Worm (Caenorhabditis elegans) whole organism, late embryonic: ENCODE data around the gene F40G9.9.

ENCODE experiments used
- C08G9.2 ChIP-seq: sonication (generic microtip); optimal IDR thresholded peaks from 2 replicates; lab custom pipeline; 2016; ENCODE audit warnings: mild to moderate bottlenecking, missing genetic modification characterization, moderate library complexity, missing compliant biosample characterization
- K09A11.1 ChIP-seq: sonication (generic microtip); optimal IDR thresholded peaks from 2 replicates; lab custom pipeline; 2017; ENCODE audit warnings: antibody characterized with exemption, mild to moderate bottlenecking, missing genetic modification characterization, missing compliant biosample characterization; ENCODE audit not compliant: insufficient read depth
- T23F11.4 ChIP-seq: fragments of 200-800 bp; sonication (Bioruptor generic); optimal IDR thresholded peaks from 2 replicates; lab custom pipeline; 2018; ENCODE audit warnings: mild to moderate bottlenecking, missing genetic modification characterization, missing compliant biosample characterization
- ceh-22 ChIP-seq: sonication (generic microtip); optimal IDR thresholded peaks from 2 replicates; lab custom pipeline; 2017; ENCODE audit warnings: missing biosample characterization, missing genetic modification characterization
- ceh-31 ChIP-seq: sonication (generic microtip); optimal IDR thresholded peaks from 2 replicates; lab custom pipeline; 2016; ENCODE audit warnings: missing genetic modification characterization, missing compliant biosample characterization
- ceh-34 ChIP-seq: sonication (generic microtip); optimal IDR thresholded peaks from 2 replicates; lab custom pipeline; 2016; ENCODE audit warnings: mild to moderate bottlenecking, missing genetic modification characterization, missing compliant biosample characterization
- ceh-45 ChIP-seq: fragments of 200-800 bp; sonication (Bioruptor generic); IDR thresholded peaks from 2 replicates; pipeline ENCODE4 v1.3.6; 2022; ENCODE audit warnings: missing genetic modification reagents, missing genetic modification characterization, missing compliant biosample characterization
- ceh-48 ChIP-seq: sonication (generic microtip); optimal IDR thresholded peaks from 2 replicates; lab custom pipeline; 2016; ENCODE audit warnings: missing genetic modification characterization, inconsistent platforms, missing compliant biosample characterization
- ceh-6 ChIP-seq: fragments of 200-800 bp; sonication (Bioruptor generic); optimal IDR thresholded peaks from 2 replicates; lab custom pipeline; 2018; ENCODE audit warnings: mild to moderate bottlenecking, missing genetic modification characterization, missing compliant biosample characterization
- che-1 ChIP-seq: sonication (generic microtip); optimal IDR thresholded peaks from 2 replicates; lab custom pipeline; 2016; ENCODE audit warnings: mild to moderate bottlenecking, missing genetic modification characterization, missing compliant biosample characterization
- dve-1 ChIP-seq: sonication (generic microtip); optimal IDR thresholded peaks from 2 replicates; lab custom pipeline; 2017; ENCODE audit warnings: antibody characterized with exemption, mild to moderate bottlenecking, missing genetic modification characterization, missing compliant biosample characterization
- elt-2 ChIP-seq: sonication (generic microtip); optimal IDR thresholded peaks from 2 replicates; lab custom pipeline; 2016; ENCODE audit warnings: missing genetic modification reagents, missing genetic modification characterization, missing compliant biosample characterization
- fax-1 ChIP-seq: sonication (generic microtip); optimal IDR thresholded peaks from 2 replicates; lab custom pipeline; 2016; ENCODE audit warnings: missing genotype, missing genetic modification characterization, missing compliant biosample characterization
- fkh-6 ChIP-seq: sonication (generic microtip); optimal IDR thresholded peaks from 2 replicates; lab custom pipeline; 2016; ENCODE audit warnings: missing genetic modification characterization, missing compliant biosample characterization
- gmeb-2 ChIP-seq: sonication (generic microtip); optimal IDR thresholded peaks from 2 replicates; lab custom pipeline; 2016; ENCODE audit warnings: missing genetic modification characterization, inconsistent platforms, missing compliant biosample characterization
- hlh-15 ChIP-seq: sonication (generic microtip); optimal IDR thresholded peaks from 2 replicates; lab custom pipeline; 2016; ENCODE audit warnings: missing genetic modification characterization, missing compliant biosample characterization
- hlh-30 ChIP-seq: sonication (generic microtip); optimal IDR thresholded peaks from 2 replicates; lab custom pipeline; 2017; ENCODE audit warnings: antibody characterized with exemption, missing genetic modification characterization, missing compliant biosample characterization; ENCODE audit not compliant: insufficient read depth
- hlh-8 ChIP-seq: sonication (generic microtip); optimal IDR thresholded peaks from 2 replicates; lab custom pipeline; 2016; ENCODE audit warnings: missing genotype, missing genetic modification characterization, missing compliant biosample characterization
- lim-6 ChIP-seq: sonication (generic microtip); optimal IDR thresholded peaks from 2 replicates; lab custom pipeline; 2016; ENCODE audit warnings: missing genetic modification characterization, missing compliant biosample characterization
- nfya-1 ChIP-seq: sonication (generic microtip); optimal IDR thresholded peaks from 2 replicates; lab custom pipeline; 2017; ENCODE audit warnings: missing genetic modification characterization, mild to moderate bottlenecking, missing compliant biosample characterization, antibody characterized with exemption, moderate library complexity
- nhr-232 ChIP-seq: sonication (generic microtip); optimal IDR thresholded peaks from 2 replicates; lab custom pipeline; 2016; ENCODE audit warnings: missing genetic modification characterization, missing compliant biosample characterization
- odd-2 ChIP-seq: sonication (generic microtip); optimal IDR thresholded peaks from 2 replicates; lab custom pipeline; 2017; ENCODE audit warnings: antibody characterized with exemption, mild to moderate bottlenecking, missing genetic modification characterization, missing compliant biosample characterization
- pag-3 ChIP-seq: sonication (generic microtip); optimal IDR thresholded peaks from 2 replicates; lab custom pipeline; 2016; ENCODE audit warnings: missing compliant biosample characterization, missing genetic modification characterization, borderline replicate concordance
- pat-9 ChIP-seq: fragments of 200-800 bp; sonication (Bioruptor generic); optimal IDR thresholded peaks from 2 replicates; lab custom pipeline; 2018; ENCODE audit warnings: mild to moderate bottlenecking, missing genetic modification characterization, moderate library complexity, missing compliant biosample characterization
- pax-1 ChIP-seq: fragments of 150-350 bp; optimal IDR thresholded peaks from 2 replicates; lab custom pipeline; 2014; ENCODE audit warnings: missing biosample characterization, missing genetic modification characterization
- pha-2 ChIP-seq: sonication (generic microtip); optimal IDR thresholded peaks from 2 replicates; lab custom pipeline; 2017; ENCODE audit warnings: mild to moderate bottlenecking, missing genetic modification characterization, missing compliant biosample characterization
- pqm-1 ChIP-seq: sonication (generic microtip); optimal IDR thresholded peaks from 2 replicates; lab custom pipeline; 2016; ENCODE audit warnings: missing genetic modification characterization, missing compliant biosample characterization
- pros-1 ChIP-seq: fragments of 150-350 bp; optimal IDR thresholded peaks from 2 replicates; lab custom pipeline; 2014; ENCODE audit warnings: missing biosample characterization, missing genetic modification reagents, missing genetic modification characterization
- rnt-1 ChIP-seq: sonication (generic microtip); optimal IDR thresholded peaks from 2 replicates; lab custom pipeline; 2016; ENCODE audit warnings: missing genetic modification characterization, missing compliant biosample characterization
- sdc-2 ChIP-seq: sonication (generic microtip); optimal IDR thresholded peaks from 2 replicates; lab custom pipeline; 2016; ENCODE audit warnings: missing genotype, missing genetic modification characterization, missing compliant biosample characterization
- sox-2 ChIP-seq: fragments of 200-800 bp; sonication (Bioruptor generic); IDR thresholded peaks from 2 replicates; pipeline ENCODE4 v1.3.6; 2022; ENCODE audit warnings: missing genetic modification reagents, missing genetic modification characterization, missing compliant biosample characterization
- sox-4 ChIP-seq: sonication (generic microtip); optimal IDR thresholded peaks from 2 replicates; lab custom pipeline; 2017; ENCODE audit warnings: mild to moderate bottlenecking, missing genetic modification characterization, inconsistent platforms, missing compliant biosample characterization
- syd-9 ChIP-seq: sonication (generic microtip); optimal IDR thresholded peaks from 2 replicates; lab custom pipeline; 2016; ENCODE audit warnings: mild to moderate bottlenecking, missing genetic modification characterization, moderate library complexity, missing compliant biosample characterization
- tbx-2 ChIP-seq: sonication (generic microtip); optimal IDR thresholded peaks from 2 replicates; lab custom pipeline; 2016; ENCODE audit warnings: missing genetic modification characterization, missing compliant biosample characterization
- tbx-7 ChIP-seq: sonication (generic microtip); optimal IDR thresholded peaks from 2 replicates; lab custom pipeline; 2016; ENCODE audit warnings: missing genotype, missing genetic modification characterization, missing compliant biosample characterization
- ttx-3 ChIP-seq: sonication (generic microtip); optimal IDR thresholded peaks from 2 replicates; lab custom pipeline; 2016; ENCODE audit warnings: missing genetic modification reagents, missing genetic modification characterization, missing compliant biosample characterization
- unc-3 ChIP-seq, 2 experiments: fragments of 200-800 bp in 1 of 2; sonication (Bioruptor generic) in 1 of 2; sonication (generic microtip) in 1 of 2; conservative IDR thresholded peaks in 1 of 2; optimal IDR thresholded peaks in 1 of 2; 2 replicates each; pipeline versions ENCODE4 v1.3.6 to Lab custom; 2016 to 2022; ENCODE audit warnings: missing compliant biosample characterization in 2 of 2, missing genetic modification characterization in 2 of 2, missing genetic modification reagents in 1 of 2
- unc-42 ChIP-seq: sonication (generic microtip); optimal IDR thresholded peaks from 2 replicates; lab custom pipeline; 2016; ENCODE audit warnings: missing genotype, missing genetic modification characterization, missing compliant biosample characterization
- unc-86 ChIP-seq: sonication (generic microtip); optimal IDR thresholded peaks from 2 replicates; lab custom pipeline; 2016; ENCODE audit warnings: missing genetic modification characterization, missing compliant biosample characterization

The F40G9.9 gene

ce11 chrIII:171617-172016, at the start of gene F40G9.9, which contains the start of gene F40G9.12:
Gene F40G9.9, minus strand, starts transcription at chrIII:171717.
Gene F40G9.12, plus strand, starts transcription at chrIII:171847.
- TF ChIP-seq odd-2 (tag; lab: Kevin White, UChicago) (no peak), dve-1 (tag; lab: Kevin White, UChicago) (no peak), pha-2 (tag; lab: Kevin White, UChicago) (no peak), hlh-30 (tag; lab: Kevin White, UChicago) (no peak), K09A11.1 (tag; lab: Kevin White, UChicago) (no peak), rnt-1 (tag; lab: Kevin White, UChicago) (no peak), unc-3 (GFP tag; conservative IDR thresholded peaks at IDR 0.05; lab: Robert Waterston, UW) (no peak), unc-3 (tag; optimal IDR thresholded peaks at IDR 0.05; lab: Kevin White, UChicago) (no peak), ceh-22 (tag; lab: Kevin White, UChicago) (no peak), pat-9 (no peak), ceh-31 (tag; lab: Kevin White, UChicago) (no peak)

ce11 chrIII:220368-220767, 48.9 kb upstream of the F40G9.9 start:
- no peak for TF ChIP-seq pax-1 (tag; lab: Kevin White, UChicago)
- TF ChIP-seq pqm-1 (tag; lab: Kevin White, UChicago) = no peak
- no peak for TF ChIP-seq sox-2
- TF ChIP-seq lim-6 (tag; lab: Kevin White, UChicago) = no peak
- TF ChIP-seq ceh-6 (GFP tag; lab: Kevin White, UChicago) = no peak
- TF ChIP-seq sdc-2 (tag; lab: Kevin White, UChicago) = no peak
- TF ChIP-seq fkh-6 (tag; lab: Kevin White, UChicago) = no peak
- TF ChIP-seq ceh-34 (tag; lab: Kevin White, UChicago) = peak; percentile 46
- TF ChIP-seq ceh-45 (GFP tag; lab: Robert Waterston, UW) = no peak
- TF ChIP-seq C08G9.2 (tag; lab: Kevin White, UChicago) = no peak
- TF ChIP-seq hlh-8 = no peak
- TF ChIP-seq unc-86 (tag; lab: Kevin White, UChicago) = no peak
- no peak for TF ChIP-seq tbx-2 (tag; lab: Kevin White, UChicago)
- no peak for TF ChIP-seq hlh-30 (tag; lab: Kevin White, UChicago)
- no peak for TF ChIP-seq pag-3 (tag; lab: Kevin White, UChicago)
- TF ChIP-seq ttx-3 (tag; lab: Kevin White, UChicago) = no peak
- TF ChIP-seq nfya-1 (tag; lab: Kevin White, UChicago) = peak; percentile 20
- no peak for TF ChIP-seq elt-2 (tag; lab: Kevin White, UChicago)
- TF ChIP-seq gmeb-2 (tag; lab: Kevin White, UChicago) = no peak
- peak; percentile 29 for TF ChIP-seq unc-42 (tag; lab: Kevin White, UChicago)
- no peak for TF ChIP-seq pros-1 (tag; lab: Kevin White, UChicago)
- no peak for TF ChIP-seq pat-9
- no peak for TF ChIP-seq fax-1 (tag; lab: Kevin White, UChicago)
- TF ChIP-seq pha-2 (tag; lab: Kevin White, UChicago) = no peak
- TF ChIP-seq nhr-232 = no peak
- TF ChIP-seq sox-4 = no peak
- peak; percentile 49 for TF ChIP-seq ceh-31 (tag; lab: Kevin White, UChicago)
- no peak for TF ChIP-seq che-1 (tag; lab: Kevin White, UChicago)
- no peak for TF ChIP-seq hlh-15 (tag; lab: Kevin White, UChicago)
- no peak for TF ChIP-seq rnt-1 (tag; lab: Kevin White, UChicago)
- TF ChIP-seq ceh-48 (tag; lab: Kevin White, UChicago) = peak; percentile 6
- TF ChIP-seq syd-9 (tag; lab: Kevin White, UChicago) = no peak
- no peak for TF ChIP-seq T23F11.4 (GFP tag; lab: Kevin White, UChicago)
- TF ChIP-seq tbx-7 (tag; lab: Kevin White, UChicago) = no peak
